Worm (Caenorhabditis elegans) whole organism, L4/young adult: Measurements from ENCODE around the gene F38B6.8.

Experiments used
- W03F9.2 ChIP-seq: fragments of 150-350 bp; optimal IDR thresholded peaks from 2 replicates; lab custom pipeline; 2014; ENCODE audit warnings: missing biosample characterization, missing genetic modification characterization
- dao-5 ChIP-seq: sonication (generic microtip); optimal IDR thresholded peaks from 2 replicates; lab custom pipeline; 2016; ENCODE audit warnings: missing genotype, missing genetic modification characterization, moderate library complexity, missing compliant biosample characterization

DNA sequence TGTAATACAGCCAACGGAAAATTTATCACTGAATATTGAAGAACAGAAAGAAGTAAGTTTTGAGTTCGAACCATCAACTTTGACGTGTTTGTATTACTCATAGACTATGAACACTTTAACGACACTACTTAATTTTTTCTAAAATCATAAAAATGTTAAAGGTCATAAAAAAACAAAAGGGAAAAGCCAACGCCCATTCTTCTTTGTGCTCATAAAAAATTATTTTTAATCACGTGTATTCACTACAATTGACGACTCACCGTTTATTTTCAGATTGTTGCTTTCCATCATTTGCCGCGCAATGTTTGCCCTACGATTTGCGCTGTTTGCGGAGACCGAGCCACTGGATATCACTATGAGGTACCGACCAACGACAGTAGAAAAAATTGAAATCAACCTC is 26.3 kb downstream of the F38B6.8 start:
- no peak for TF ChIP-seq dao-5 (tag; lab: Kevin White, UChicago)
- no peak for TF ChIP-seq W03F9.2
